Worm (Caenorhabditis elegans): ENCODE results near the gene clip-1.
A peak's percentile ranks its signal among the peaks of the same experiment; 100 is the strongest.

The clip-1 gene

DNA sequence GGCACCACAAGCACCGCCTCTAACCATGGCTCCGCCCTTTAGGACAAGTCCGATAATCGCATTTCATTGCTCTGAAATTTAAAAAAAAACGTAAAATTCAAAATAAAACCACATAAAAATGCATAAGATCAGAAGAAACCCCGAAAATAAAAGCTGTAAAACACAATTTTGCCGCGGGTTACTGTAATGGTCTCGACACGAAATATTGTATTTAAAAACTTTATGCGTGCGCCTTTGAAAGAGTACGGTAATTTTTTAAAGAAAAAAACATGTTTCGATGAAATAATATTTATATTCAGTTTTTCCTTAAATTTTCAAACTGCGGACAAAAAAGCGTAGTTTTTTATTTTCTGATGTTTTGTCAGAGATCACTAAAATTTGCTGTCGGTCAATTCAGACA, 40.1 kb downstream of the clip-1 start, which contains the start of gene rnr-1 (continued):
- TF ChIP-seq nfya-1 (tag; optimal IDR thresholded peaks at IDR 0.05; ENCODE audit: borderline replicate concordance, insufficient read depth) (no peak), C17E4.6 (GFP tag; IDR thresholded peaks at IDR 0.05) (no peak), Y53F4B.3 (GFP tag; IDR thresholded peaks at IDR 0.05) (peak; percentile 6; the same call in 1 of the 2 replicates), hmg-1.2 (GFP tag; IDR thresholded peaks at IDR 0.05) (peak; percentile 19; the same call in 1 of the 2 replicates), fkh-3 (tag; optimal IDR thresholded peaks at IDR 0.05) (no peak), F39B2.1 (GFP tag; IDR thresholded peaks at IDR 0.05) (no peak), gei-17 (GFP tag; optimal IDR thresholded peaks at IDR 0.05) (no peak), D2030.7 (GFP tag; IDR thresholded peaks at IDR 0.05) (peak; percentile 88), ekl-4 (GFP tag; IDR thresholded peaks at IDR 0.05) (no peak), snpc-1.3 (tag; optimal IDR thresholded peaks at IDR 0.05; ENCODE audit: insufficient read depth) (peak; percentile 75), zim-3 (tag; optimal IDR thresholded peaks at IDR 0.05) (no peak), hrde-1 (tag; optimal IDR thresholded peaks at IDR 0.05; ENCODE audit: borderline replicate concordance) (no peak), F33H1.4 (GFP tag; IDR thresholded peaks at IDR 0.05) (peak; percentile 97), F52B5.7 (tag; optimal IDR thresholded peaks at IDR 0.05) (no peak), T26A5.8 (tag; optimal IDR thresholded peaks at IDR 0.05) (no peak), athp-1 (tag; optimal IDR thresholded peaks at IDR 0.05) (no peak), ztf-22 (GFP tag; optimal IDR thresholded peaks at IDR 0.05) (no peak), ets-4 (GFP tag; optimal IDR thresholded peaks at IDR 0.05) (no peak), repo-1 (tag; optimal IDR thresholded peaks at IDR 0.05) (no peak), him-1 (tag; optimal IDR thresholded peaks at IDR 0.05) (peak; percentile 24), attf-6 (GFP tag; IDR thresholded peaks at IDR 0.05) (no peak), T07F8.4 (tag; optimal IDR thresholded peaks at IDR 0.05) (no peak), C06A6.2 (GFP tag; conservative IDR thresholded peaks at IDR 0.05) (no peak), unc-62 (GFP tag; optimal IDR thresholded peaks at IDR 0.05) (no peak), madf-10 (tag; optimal IDR thresholded peaks at IDR 0.05) (no peak), lin-35 (GFP tag; optimal IDR thresholded peaks at IDR 0.05) (no peak), Y53G8AR.9 (GFP tag; conservative IDR thresholded peaks at IDR 0.05) (no peak), dpl-1 (GFP tag; optimal IDR thresholded peaks at IDR 0.05) (peak; percentile 73), K12H6.12 (tag; optimal IDR thresholded peaks at IDR 0.05) (no peak), tbx-9 (tag; optimal IDR thresholded peaks at IDR 0.05; ENCODE audit: borderline replicate concordance) (no peak), ceh-91 (GFP tag; IDR thresholded peaks at IDR 0.05) (peak; percentile 91), akir-1 (GFP tag; optimal IDR thresholded peaks at IDR 0.05) (no peak), cebp-2 (GFP tag; IDR thresholded peaks at IDR 0.05) (no peak), K11D2.4 (GFP tag; IDR thresholded peaks at IDR 0.05) (no peak), hlh-26 (GFP tag; conservative IDR thresholded peaks at IDR 0.05) (no peak), hsf-1 (GFP tag; IDR thresholded peaks at IDR 0.05) (peak; percentile 71), let-526 (GFP tag; IDR thresholded peaks at IDR 0.05) (no peak), lsy-27 (tag; optimal IDR thresholded peaks at IDR 0.05; ENCODE audit: borderline replicate concordance, insufficient read depth) (no peak), nhr-120 (GFP tag; IDR thresholded peaks at IDR 0.05) (no peak), dox-1 (GFP tag; IDR thresholded peaks at IDR 0.05) (peak; percentile 19; the same call in 1 of the 2 replicates), madf-3 (GFP tag; IDR thresholded peaks at IDR 0.05) (no peak), lin-26 (GFP tag; IDR thresholded peaks at IDR 0.05) (no peak), cebp-1 (GFP tag; IDR thresholded peaks at IDR 0.05) (no peak), cebp-1 (tag; optimal IDR thresholded peaks at IDR 0.05) (no peak), mes-4 (tag; optimal IDR thresholded peaks at IDR 0.05) (no peak), nfyb-1 (GFP tag; IDR thresholded peaks at IDR 0.05) (no peak), rec-8 (tag; optimal IDR thresholded peaks at IDR 0.05) (no peak), hmg-20 (GFP tag; IDR thresholded peaks at IDR 0.05) (no peak), B0336.3 (GFP tag; IDR thresholded peaks at IDR 0.05) (peak; percentile 22; the same call in 1 of the 2 replicates)

All from whole organism, young adult.